Worm (Caenorhabditis elegans) whole organism, midembryonic: Measurements from ENCODE around the gene arrd-23.

Experiments
- T22C8.4 ChIP-seq: fragments of 200-800 bp; sonication (Bioruptor generic); IDR thresholded peaks from 2 replicates; pipeline ENCODE4 v1.3.6; 2022; ENCODE audit warnings: missing genetic modification characterization, missing compliant biosample characterization
- cog-1 ChIP-seq: sonication (generic microtip); optimal IDR thresholded peaks from 2 replicates; lab custom pipeline; 2016; ENCODE audit warnings: missing genetic modification characterization, missing compliant biosample characterization
- med-1 ChIP-seq: sonication (generic microtip); optimal IDR thresholded peaks from 2 replicates; lab custom pipeline; 2017; ENCODE audit warnings: missing genetic modification characterization, mild to moderate bottlenecking, missing compliant biosample characterization, antibody characterized with exemption, missing genetic modification reagents; ENCODE audit not compliant: insufficient read depth
- ref-1 ChIP-seq: fragments of 200-800 bp; sonication (Bioruptor generic); conservative IDR thresholded peaks from 2 replicates; pipeline ENCODE4 v1.3.6; 2022; ENCODE audit warnings: missing genetic modification reagents, missing genetic modification characterization, missing compliant biosample characterization

DNA sequence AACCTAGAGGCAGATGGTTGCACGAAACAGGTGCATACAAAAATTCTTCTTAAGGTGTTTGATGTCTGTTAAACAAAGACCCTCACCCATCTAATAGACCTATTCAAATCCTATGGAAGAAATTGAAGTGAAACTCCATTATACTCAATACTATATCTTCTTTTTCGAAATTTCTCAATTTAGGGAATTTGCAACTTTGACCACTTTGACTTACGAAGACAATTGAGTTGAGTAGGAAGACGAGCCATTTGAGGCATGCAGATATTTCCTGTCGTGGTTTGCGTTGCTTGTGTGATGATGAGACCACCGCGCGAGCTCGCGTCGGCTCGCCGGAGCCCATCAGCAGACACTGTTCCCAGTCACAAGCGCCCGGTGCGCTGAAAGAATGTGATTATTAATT, 15.1 kb upstream of the arrd-23 start:
- TF ChIP-seq ref-1 (GFP tag; lab: Robert Waterston, UW) = no peak
- TF ChIP-seq T22C8.4 (GFP tag; lab: Robert Waterston, UW) = no peak
- TF ChIP-seq cog-1 (tag; lab: Kevin White, UChicago) = no peak
- TF ChIP-seq med-1 (GFP tag; lab: Kevin White, UChicago) = no peak
